Worm (Caenorhabditis elegans): ENCODE results near the gene nhr-274.

nhr-274 gene

ce11 chrIV:1601357-1601756 is 43.7 kb downstream of the nhr-274 start, which contains the start of gene set-23:
Gene set-23, plus strand, starts transcription at chrIV:1601657.
- TF ChIP-seq pha-4 (GFP tag; IDR thresholded peaks at IDR 0.05) (no peak), pha-4 (tag; optimal IDR thresholded peaks at IDR 0.05) (no peak), hif-1 (tag; optimal IDR thresholded peaks at IDR 0.05) (no peak), spr-3 (GFP tag; optimal IDR thresholded peaks at IDR 0.05) (no peak), F44E2.7 (GFP tag; IDR thresholded peaks at IDR 0.05) (no peak), php-3 (GFP tag; IDR thresholded peaks at IDR 0.05) (no peak), hmg-1.1 (GFP tag; IDR thresholded peaks at IDR 0.05) (no peak)

ce11 chrIV:1600784-1601183 is 44.3 kb downstream of the nhr-274 start:
- TF ChIP-seq nhr-102 (tag; optimal IDR thresholded peaks at IDR 0.05) (no peak), aha-1 (tag) (peak; percentile 59)

ce11 chrIV:1597018-1597417 is 48.1 kb downstream of the nhr-274 start, which contains the start of gene ced-2:
Gene ced-2, plus strand, starts transcription at chrIV:1597318.
- TF ChIP-seq F37D6.2 (tag; optimal IDR thresholded peaks at IDR 0.05): no peak
- TF ChIP-seq mdt-29 (GFP tag; IDR thresholded peaks at IDR 0.05): no peak
- no peak for TF ChIP-seq ces-1 (GFP tag; optimal IDR thresholded peaks at IDR 0.05)
- TF ChIP-seq unc-39 (tag; optimal IDR thresholded peaks at IDR 0.05): no peak
- no peak for TF ChIP-seq hmg-1.1 (GFP tag; IDR thresholded peaks at IDR 0.05)
- TF ChIP-seq vab-7 (GFP tag; IDR thresholded peaks at IDR 0.05): no peak
- no peak for TF ChIP-seq mxl-2 (GFP tag; conservative IDR thresholded peaks at IDR 0.05)
- TF ChIP-seq lin-13 (GFP tag; optimal IDR thresholded peaks at IDR 0.05): no peak
- TF ChIP-seq nhr-237 (tag; optimal IDR thresholded peaks at IDR 0.05): no peak
- no peak for TF ChIP-seq egl-27 (tag; optimal IDR thresholded peaks at IDR 0.05)
- TF ChIP-seq arid-1 (GFP tag; conservative IDR thresholded peaks at IDR 0.05): no peak
- TF ChIP-seq daf-8 (GFP tag; IDR thresholded peaks at IDR 0.05): no peak
- no peak for TF ChIP-seq nhr-102 (tag; optimal IDR thresholded peaks at IDR 0.05)
- no peak for TF ChIP-seq saeg-2 (GFP tag; IDR thresholded peaks at IDR 0.05)

ce11 chrIV:1595802-1596201 is 49.3 kb downstream of the nhr-274 start, which contains the start of gene npp-8:
Gene npp-8, minus strand, starts transcription at chrIV:1595824.
- TF ChIP-seq F44E2.7 (GFP tag; IDR thresholded peaks at IDR 0.05) (no peak), nhr-48 (tag; optimal IDR thresholded peaks at IDR 0.05) (peak; percentile 59), Y5F2A.4 (GFP tag; optimal IDR thresholded peaks at IDR 0.05) (no peak), zfp-3 (GFP tag; conservative IDR thresholded peaks at IDR 0.05) (peak; percentile 68; the same call in 1 of the 2 replicates), nhr-25 (tag; optimal IDR thresholded peaks at IDR 0.05; ENCODE audit: borderline replicate concordance, insufficient read depth) (peak; percentile 67), daf-12 (tag; optimal IDR thresholded peaks at IDR 0.05) (no peak), ctbp-1 (GFP tag; IDR thresholded peaks at IDR 0.05) (peak; percentile 74; the same call in 1 of the 2 replicates), fkh-10 (GFP tag; optimal IDR thresholded peaks at IDR 0.05) (peak; percentile 71), mes-2 (tag; optimal IDR thresholded peaks at IDR 0.05; ENCODE audit: poor library complexity, severe bottlenecking) (peak; percentile 97), madf-9 (GFP tag; conservative IDR thresholded peaks at IDR 0.05) (peak; percentile 78), spr-1 (tag; optimal IDR thresholded peaks at IDR 0.05) (peak; percentile 83), nhr-237 (tag; optimal IDR thresholded peaks at IDR 0.05) (no peak), jun-1 (tag; optimal IDR thresholded peaks at IDR 0.05) (no peak), zag-1 (tag; optimal IDR thresholded peaks at IDR 0.05) (no peak), egl-27 (tag; optimal IDR thresholded peaks at IDR 0.05) (no peak), ceh-20 (GFP tag; IDR thresholded peaks at IDR 0.05) (peak; percentile 82), hmg-1.1 (GFP tag; IDR thresholded peaks at IDR 0.05) (peak; percentile 83), F10B5.3 (tag; optimal IDR thresholded peaks at IDR 0.05) (peak; percentile 33), ztf-7 (tag; optimal IDR thresholded peaks at IDR 0.05) (peak; percentile 73), daf-19 (GFP tag; conservative IDR thresholded peaks at IDR 0.05) (no peak), pqm-1 (tag; optimal IDR thresholded peaks at IDR 0.05) (peak; percentile 30), daf-8 (GFP tag; IDR thresholded peaks at IDR 0.05) (no peak), ama-1 (optimal IDR thresholded peaks at IDR 0.05) (peak; percentile 62), ZK337.2 (GFP tag; IDR thresholded peaks at IDR 0.05) (0 out of 2 replicates have a peak, but pooled peaks have one; percentile 32), snpc-4 (tag; optimal IDR thresholded peaks at IDR 0.05) (no peak), hlh-11 (tag; optimal IDR thresholded peaks at IDR 0.05) (peak; percentile 99), vab-7 (GFP tag; IDR thresholded peaks at IDR 0.05) (peak; percentile 74), nhr-77 (tag; optimal IDR thresholded peaks at IDR 0.05) (peak; percentile 81), madf-5 (GFP tag; IDR thresholded peaks at IDR 0.05) (peak in 1 of 2 experiments; percentile 48; a peak in 1 of 4 replicates), nhr-42 (GFP tag; IDR thresholded peaks at IDR 0.05) (peak; percentile 69; the same call in 1 of the 2 replicates), snpc-1.2 (GFP tag; IDR thresholded peaks at IDR 0.05) (peak; percentile 57; the same call in 1 of the 2 replicates)

Measured in whole organism, L4 larva.